Worm (Caenorhabditis elegans) whole organism, young adult: ENCODE results near the gene snf-10.

Experiments used
- F10E7.11 ChIP-seq: sonication (generic microtip); optimal IDR thresholded peaks from 2 replicates; lab custom pipeline; 2017; ENCODE audit warnings: mild to moderate bottlenecking, missing genetic modification characterization, moderate library complexity, missing compliant biosample characterization
- F49E8.2 ChIP-seq: sonication (generic microtip); optimal IDR thresholded peaks from 3 replicates; lab custom pipeline; 2017; ENCODE audit warnings: missing genetic modification characterization, mild to moderate bottlenecking, missing compliant biosample characterization, antibody characterized with exemption, moderate library complexity; ENCODE audit not compliant: insufficient read depth
- Y53F4B.3 ChIP-seq: fragments of 200-800 bp; sonication (Bioruptor generic); IDR thresholded peaks from 2 replicates; pipeline ENCODE4 v1.3.6; 2022; ENCODE audit warnings: missing genetic modification reagents, missing genetic modification characterization, missing compliant biosample characterization
- ama-1 ChIP-seq, 3 experiments: fragments of 150-350 bp in 1 of 3; sonication (generic microtip) in 2 of 3; optimal IDR thresholded peaks; 2 replicates each; lab custom pipeline; 2014 to 2018; ENCODE audit warnings: missing biosample characterization in 2 of 3, missing genetic modification characterization in 2 of 3, missing genetic modification reagents in 2 of 3
- ceh-91 ChIP-seq: fragments of 200-800 bp; sonication (Bioruptor generic); IDR thresholded peaks from 2 replicates; pipeline ENCODE4 v1.3.6; 2022; ENCODE audit warnings: missing genetic modification reagents, missing genetic modification characterization, missing compliant biosample characterization
- let-607 ChIP-seq, 2 experiments: fragments of 200-800 bp in 1 of 2; sonication (Bioruptor generic) in 1 of 2; sonication (generic microtip) in 1 of 2; optimal IDR thresholded peaks; 2 replicates each; lab custom pipeline; 2016 to 2018; ENCODE audit warnings: mild to moderate bottlenecking in 2 of 2, missing compliant biosample characterization in 2 of 2, missing genetic modification characterization in 2 of 2, moderate library complexity in 2 of 2, missing genotype in 1 of 2
- madf-6 ChIP-seq: fragments of 200-800 bp; sonication (Bioruptor generic); IDR thresholded peaks from 2 replicates; pipeline ENCODE4 v1.3.6; 2022; ENCODE audit warnings: missing genetic modification reagents, missing genetic modification characterization, missing compliant biosample characterization
- snpc-1.3 ChIP-seq: sonication (generic microtip); optimal IDR thresholded peaks from 2 replicates; lab custom pipeline; 2017; ENCODE audit warnings: missing genetic modification characterization, mild to moderate bottlenecking, missing compliant biosample characterization, antibody characterized with exemption, moderate library complexity, missing genotype, missing genetic modification reagents; ENCODE audit not compliant: insufficient read depth

DNA sequence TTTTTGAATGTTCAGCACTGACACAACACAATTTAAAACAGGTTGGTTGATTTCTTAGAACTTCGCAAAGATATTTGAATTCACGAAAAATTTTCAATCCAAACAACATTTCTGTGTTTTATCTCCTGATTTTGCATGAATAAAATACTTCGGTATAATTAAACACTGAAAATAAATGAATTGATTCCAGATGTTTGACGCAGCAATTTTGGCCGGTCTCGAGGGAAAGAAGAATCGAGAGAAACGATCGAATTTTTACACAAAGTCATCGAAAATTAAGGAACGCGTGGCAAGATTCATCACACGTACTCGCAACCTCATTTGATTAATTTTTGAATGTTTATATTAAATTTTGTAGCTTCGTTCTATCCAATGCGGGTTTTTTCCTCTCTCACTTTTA is 23.5 kb upstream of the snf-10 start:
- TF ChIP-seq ama-1 (optimal IDR thresholded peaks at IDR 0.05; lab: Kevin White, UChicago) (no peak), ama-1 (GFP tag; optimal IDR thresholded peaks at IDR 0.05; lab: Kevin White, UChicago) (no peak), F10E7.11 (no peak), Y53F4B.3 (GFP tag; lab: Robert Waterston, UW) (no peak), let-607 (tag; optimal IDR thresholded peaks at IDR 0.05; lab: Kevin White, UChicago) (no peak), madf-6 (GFP tag; lab: Robert Waterston, UW) (no peak), F49E8.2 (tag; lab: Kevin White, UChicago) (no peak), snpc-1.3 (tag; lab: Kevin White, UChicago) (no peak), ceh-91 (no peak)
